Worm (Caenorhabditis elegans) whole organism, L4 larva: Measurements from ENCODE around the gene col-91.

Experiments
- D1046.2 ChIP-seq: fragments of 200-800 bp; sonication (Bioruptor generic); IDR thresholded peaks from 2 replicates; pipeline ENCODE4 v1.3.6; 2022; ENCODE audit warnings: missing genetic modification characterization, missing compliant biosample characterization
- F10B5.3 ChIP-seq: sonication (generic microtip); optimal IDR thresholded peaks from 2 replicates; lab custom pipeline; 2016; ENCODE audit warnings: mild to moderate bottlenecking, missing genetic modification characterization, missing compliant biosample characterization
- F26F4.8 ChIP-seq: fragments of 200-800 bp; sonication (Bioruptor generic); conservative IDR thresholded peaks from 2 replicates; pipeline ENCODE4 v1.3.6; 2022; ENCODE audit warnings: missing genetic modification characterization, missing compliant biosample characterization
- F49E8.2 ChIP-seq: sonication (generic microtip); optimal IDR thresholded peaks from 2 replicates; lab custom pipeline; 2016; ENCODE audit warnings: missing compliant biosample characterization, mild to moderate bottlenecking, missing genetic modification characterization, borderline replicate concordance
- T20F7.1 ChIP-seq: fragments of 200-800 bp; sonication (Bioruptor generic); optimal IDR thresholded peaks from 2 replicates; lab custom pipeline; 2018; ENCODE audit warnings: mild to moderate bottlenecking, missing genetic modification characterization, missing compliant biosample characterization
- Y105C5A.15 ChIP-seq: fragments of 200-800 bp; sonication (Bioruptor generic); IDR thresholded peaks from 2 replicates; pipeline ENCODE4 v1.3.6; 2022; ENCODE audit warnings: missing genetic modification characterization, missing compliant biosample characterization
- Y5F2A.4 ChIP-seq: fragments of 200-800 bp; sonication (Bioruptor generic); optimal IDR thresholded peaks from 2 replicates; lab custom pipeline; 2018; ENCODE audit warnings: mild to moderate bottlenecking, missing genetic modification characterization, missing compliant biosample characterization
- ZK546.5 ChIP-seq, 2 experiments: sonication (generic microtip); optimal IDR thresholded peaks; 2 replicates each; lab custom pipeline; 2017; ENCODE audit warnings: missing biosample characterization in 2 of 2, missing genetic modification characterization in 2 of 2
- arid-1 ChIP-seq: fragments of 200-800 bp; sonication (Bioruptor generic); conservative IDR thresholded peaks from 2 replicates; pipeline ENCODE4 v1.3.6; 2022; ENCODE audit warnings: missing genetic modification reagents, missing genetic modification characterization, missing compliant biosample characterization
- attf-4 ChIP-seq: sonication (generic microtip); optimal IDR thresholded peaks from 3 replicates; lab custom pipeline; 2017; ENCODE audit warnings: missing biosample characterization, missing genetic modification characterization
- ceh-44 ChIP-seq: fragments of 200-800 bp; sonication (Bioruptor generic); IDR thresholded peaks from 2 replicates; pipeline ENCODE4 v1.3.6; 2022; ENCODE audit warnings: missing genetic modification reagents, missing genetic modification characterization, missing compliant biosample characterization
- ces-1 ChIP-seq: fragments of 150-350 bp; sonication (generic microtip); optimal IDR thresholded peaks from 4 replicates; lab custom pipeline; 2014; ENCODE audit warnings: missing biosample characterization, missing genetic modification reagents, missing genetic modification characterization
- cey-2 ChIP-seq: sonication (generic microtip); optimal IDR thresholded peaks from 3 replicates; lab custom pipeline; 2017; ENCODE audit warnings: missing genetic modification characterization, mild to moderate bottlenecking, missing compliant biosample characterization, antibody characterized with exemption, borderline replicate concordance; ENCODE audit not compliant: insufficient read depth
- daf-16 ChIP-seq, 3 experiments: sonication (generic microtip); optimal IDR thresholded peaks; 2 replicates each; lab custom pipeline; 2016 to 2017; ENCODE audit warnings: missing genetic modification characterization in 3 of 3, missing genetic modification reagents in 3 of 3, mild to moderate bottlenecking in 2 of 3, missing compliant biosample characterization in 2 of 3, missing biosample characterization in 1 of 3, moderate library complexity in 1 of 3
- dmd-6 ChIP-seq: fragments of 200-800 bp; sonication (Bioruptor generic); IDR thresholded peaks from 2 replicates; pipeline ENCODE4 v1.3.6; 2022; ENCODE audit warnings: missing genetic modification reagents, missing genetic modification characterization, missing compliant biosample characterization
- dmd-8 ChIP-seq: fragments of 200-800 bp; sonication (Bioruptor generic); IDR thresholded peaks from 2 replicates; pipeline ENCODE4 v1.3.6; 2022; ENCODE audit warnings: missing genetic modification characterization, missing compliant biosample characterization
- dve-1 ChIP-seq: sonication (generic microtip); optimal IDR thresholded peaks from 2 replicates; lab custom pipeline; 2017; ENCODE audit warnings: antibody characterized with exemption, mild to moderate bottlenecking, missing genetic modification characterization, missing compliant biosample characterization; ENCODE audit not compliant: insufficient read depth
- fos-1 ChIP-seq: fragments of 150-350 bp; optimal IDR thresholded peaks from 2 replicates; lab custom pipeline; 2014; ENCODE audit warnings: missing biosample characterization, missing genetic modification characterization
- hlh-11 ChIP-seq: fragments of 200-800 bp; sonication (Bioruptor generic); optimal IDR thresholded peaks from 2 replicates; lab custom pipeline; 2018; ENCODE audit warnings: mild to moderate bottlenecking, missing genetic modification characterization, missing compliant biosample characterization
- hlh-30 ChIP-seq: sonication (generic microtip); optimal IDR thresholded peaks from 2 replicates; lab custom pipeline; 2017; ENCODE audit warnings: antibody characterized with exemption, mild to moderate bottlenecking, missing genetic modification characterization, missing compliant biosample characterization; ENCODE audit not compliant: insufficient read depth
- hmg-1.1 ChIP-seq: fragments of 200-800 bp; sonication (Bioruptor generic); IDR thresholded peaks from 2 replicates; pipeline ENCODE4 v1.3.6; 2022; ENCODE audit warnings: missing genetic modification reagents, missing genetic modification characterization, missing compliant biosample characterization
- lin-13 ChIP-seq: fragments of 150-350 bp; optimal IDR thresholded peaks from 2 replicates; lab custom pipeline; 2014; ENCODE audit warnings: missing biosample characterization, missing genetic modification reagents, missing genetic modification characterization
- mep-1 ChIP-seq: fragments of 150-350 bp; sonication (generic microtip); optimal IDR thresholded peaks from 3 replicates; lab custom pipeline; 2014; ENCODE audit warnings: missing biosample characterization, missing genetic modification characterization
- mxl-2 ChIP-seq: fragments of 200-800 bp; sonication (Bioruptor generic); conservative IDR thresholded peaks from 2 replicates; pipeline ENCODE4 v1.3.6; 2022; ENCODE audit warnings: missing genetic modification reagents, missing genetic modification characterization, missing compliant biosample characterization
- mxl-3 ChIP-seq: fragments of 200-800 bp; sonication (Bioruptor generic); optimal IDR thresholded peaks from 2 replicates; lab custom pipeline; 2018; ENCODE audit warnings: mild to moderate bottlenecking, missing genetic modification characterization, missing compliant biosample characterization
- nhr-10 ChIP-seq: fragments of 150-350 bp; optimal IDR thresholded peaks from 2 replicates; lab custom pipeline; 2014; ENCODE audit warnings: missing biosample characterization, missing genetic modification characterization
- nhr-28 ChIP-seq: fragments of 150-350 bp; optimal IDR thresholded peaks from 2 replicates; lab custom pipeline; 2014; ENCODE audit warnings: missing biosample characterization, missing genetic modification characterization
- nhr-42 ChIP-seq: fragments of 200-800 bp; sonication (Bioruptor generic); IDR thresholded peaks from 2 replicates; pipeline ENCODE4 v1.3.6; 2022; ENCODE audit warnings: missing genetic modification characterization, missing compliant biosample characterization
- nhr-76 ChIP-seq: fragments of 150-350 bp; optimal IDR thresholded peaks from 2 replicates; lab custom pipeline; 2014; ENCODE audit warnings: missing biosample characterization, missing genetic modification characterization
- nhr-77 ChIP-seq: fragments of 150-350 bp; optimal IDR thresholded peaks from 2 replicates; lab custom pipeline; 2014; ENCODE audit warnings: missing biosample characterization, missing genetic modification characterization
- pha-4 ChIP-seq, 2 experiments: fragments of 150-350 bp in 1 of 2; fragments of 200-800 bp in 1 of 2; sonication (Bioruptor generic) in 1 of 2; IDR thresholded peaks in 1 of 2; optimal IDR thresholded peaks in 1 of 2; 2 replicates each; pipeline versions ENCODE4 v1.3.6 to Lab custom; 2014 to 2022; ENCODE audit warnings: missing genetic modification characterization in 2 of 2, missing genetic modification reagents in 2 of 2, missing biosample characterization in 1 of 2, missing compliant biosample characterization in 1 of 2
- pqm-1 ChIP-seq: sonication (generic microtip); optimal IDR thresholded peaks from 2 replicates; lab custom pipeline; 2017; ENCODE audit warnings: missing biosample characterization, missing genetic modification characterization
- rbr-2 ChIP-seq: sonication (generic microtip); optimal IDR thresholded peaks from 2 replicates; lab custom pipeline; 2016; ENCODE audit warnings: missing genotype, missing genetic modification characterization, missing compliant biosample characterization
- saeg-2 ChIP-seq: fragments of 200-800 bp; sonication (Bioruptor generic); IDR thresholded peaks from 2 replicates; pipeline ENCODE4 v1.3.6; 2022; ENCODE audit warnings: missing genetic modification reagents, missing genetic modification characterization, missing compliant biosample characterization
- snpc-1.2 ChIP-seq: fragments of 200-800 bp; sonication (Bioruptor generic); IDR thresholded peaks from 2 replicates; pipeline ENCODE4 v1.3.6; 2022; ENCODE audit warnings: missing genetic modification reagents, missing genetic modification characterization, missing compliant biosample characterization
- spr-1 ChIP-seq: sonication (generic microtip); optimal IDR thresholded peaks from 2 replicates; lab custom pipeline; 2016; ENCODE audit warnings: mild to moderate bottlenecking, missing genetic modification characterization, missing compliant biosample characterization
- zag-1 ChIP-seq: fragments of 150-350 bp; optimal IDR thresholded peaks from 2 replicates; lab custom pipeline; 2014; ENCODE audit warnings: missing biosample characterization, missing genetic modification characterization
- zip-2 ChIP-seq: fragments of 150-350 bp; optimal IDR thresholded peaks from 2 replicates; lab custom pipeline; 2014; ENCODE audit warnings: missing biosample characterization, missing genetic modification characterization

The col-91 gene

DNA sequence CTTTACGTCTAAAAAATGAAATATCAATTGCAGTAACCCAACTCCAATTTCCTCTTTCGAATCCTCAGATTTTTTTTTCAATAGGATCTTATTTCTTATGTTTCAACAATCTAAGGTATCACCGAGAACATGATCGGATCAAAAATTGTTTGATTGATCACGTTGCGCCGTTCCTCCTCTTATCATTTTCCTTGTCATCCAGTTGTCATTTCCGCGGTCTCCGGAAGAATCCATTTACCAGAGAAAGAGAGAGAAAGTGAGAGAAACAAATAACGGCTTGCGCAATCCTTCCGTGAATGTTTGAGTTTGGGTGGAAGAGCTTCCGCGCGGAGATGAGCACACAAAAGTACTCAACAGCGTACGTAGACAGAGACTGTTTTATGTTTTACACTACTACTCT, 29.8 kb upstream of the col-91 start (continued):
- TF ChIP-seq dmd-6 (GFP tag; lab: Robert Waterston, UW) (peak; percentile 93), ces-1 (GFP tag; lab: Kevin White, UChicago) (no peak), mep-1 (tag; lab: Kevin White, UChicago) (no peak), dve-1 (tag; lab: Kevin White, UChicago) (peak; percentile 7), cey-2 (no peak), lin-13 (GFP tag; lab: Kevin White, UChicago) (no peak), nhr-10 (tag; lab: Kevin White, UChicago) (no peak), snpc-1.2 (GFP tag; lab: Robert Waterston, UW) (no peak), nhr-42 (GFP tag; lab: Robert Waterston, UW) (no peak), dmd-8 (GFP tag; lab: Robert Waterston, UW) (no peak), rbr-2 (tag; lab: Kevin White, UChicago) (no peak), arid-1 (GFP tag; lab: Robert Waterston, UW) (no peak), F26F4.8 (GFP tag; lab: Robert Waterston, UW) (no peak), saeg-2 (GFP tag; lab: Robert Waterston, UW) (no peak), zag-1 (tag; lab: Kevin White, UChicago) (no peak), zip-2 (tag; lab: Kevin White, UChicago) (no peak), Y105C5A.15 (no peak), hmg-1.1 (GFP tag; lab: Robert Waterston, UW) (no peak), attf-4 (tag; lab: Kevin White, UChicago) (no peak), mxl-3 (GFP tag; lab: Kevin White, UChicago) (peak; percentile 31), nhr-77 (no peak), fos-1 (no peak)

DNA sequence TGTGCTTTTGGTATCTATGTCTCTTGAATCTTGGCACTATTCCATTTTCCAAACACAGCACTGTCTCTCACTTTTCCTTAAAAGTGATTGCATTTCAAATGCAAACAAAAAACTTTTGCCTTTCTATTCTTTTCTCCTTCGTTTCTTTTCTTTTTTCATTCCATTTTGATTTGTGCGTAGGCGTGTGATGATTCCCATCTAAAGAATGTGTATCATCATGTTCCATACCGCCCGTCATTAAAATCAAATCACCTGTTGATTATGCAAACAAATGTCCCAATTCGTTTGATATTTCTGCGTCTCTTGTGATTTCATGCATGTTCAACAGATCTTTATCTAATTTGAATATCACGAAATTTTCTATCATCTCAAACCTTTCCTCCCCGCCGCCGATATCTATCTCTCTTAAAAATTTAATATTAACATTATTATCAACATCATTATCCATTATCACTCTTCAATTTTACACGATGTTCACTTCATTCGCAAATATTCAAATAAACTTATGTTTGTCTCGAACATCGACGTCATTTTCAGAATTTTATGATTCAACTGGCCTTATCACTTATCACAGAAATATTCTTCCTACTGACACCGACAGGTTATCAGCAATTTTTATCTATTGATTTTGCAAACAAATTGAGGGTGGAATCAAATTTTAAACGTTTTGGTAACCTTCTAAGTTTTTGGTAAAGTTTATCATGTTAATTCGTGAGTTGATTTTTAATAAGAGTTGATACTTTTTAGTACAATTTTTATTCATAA, 28.0 kb upstream of the col-91 start:
- TF ChIP-seq D1046.2: no peak
- TF ChIP-seq dve-1 (tag; lab: Kevin White, UChicago): peak; percentile 74
- peak; percentile 66 for TF ChIP-seq hlh-11 (tag; lab: Kevin White, UChicago)
- TF ChIP-seq ceh-44 (GFP tag; lab: Robert Waterston, UW): no peak
- TF ChIP-seq pha-4 (GFP tag; IDR thresholded peaks at IDR 0.05; lab: Robert Waterston, UW): no peak
- no peak for TF ChIP-seq pha-4 (tag; optimal IDR thresholded peaks at IDR 0.05; lab: Kevin White, UChicago)
- TF ChIP-seq Y5F2A.4 (GFP tag; lab: Kevin White, UChicago): no peak
- no peak for TF ChIP-seq daf-16 (GFP tag; optimal IDR thresholded peaks at IDR 0.05; lab: Kevin White, UChicago)
- peak; percentile 55 for TF ChIP-seq daf-16 (tag; optimal IDR thresholded peaks at IDR 0.05; lab: Kevin White, UChicago)
- peak; percentile 74 for TF ChIP-seq nhr-28 (tag; lab: Kevin White, UChicago)
- peak; percentile 99 for TF ChIP-seq pqm-1 (tag; lab: Kevin White, UChicago)
- TF ChIP-seq T20F7.1 (GFP tag; lab: Kevin White, UChicago): peak; percentile 41
- peak; percentile 78 for TF ChIP-seq dmd-6 (GFP tag; lab: Robert Waterston, UW)
- TF ChIP-seq nhr-76 (tag; lab: Kevin White, UChicago): no peak
- TF ChIP-seq F49E8.2 (tag; lab: Kevin White, UChicago): no peak
- peak; percentile 2 for TF ChIP-seq hlh-30 (tag; lab: Kevin White, UChicago)
- TF ChIP-seq, all 104 proteins: peak for 8

- TF ChIP-seq F10B5.3 (tag; lab: Kevin White, UChicago): no peak
- no peak for TF ChIP-seq spr-1 (tag; lab: Kevin White, UChicago)
- no peak for TF ChIP-seq ZK546.5 (tag; optimal IDR thresholded peaks at IDR 0.05; lab: Kevin White, UChicago)
- no peak for TF ChIP-seq mxl-2 (GFP tag; lab: Robert Waterston, UW)
- TF ChIP-seq, all 104 proteins: peak for 0
Observed at ce11 chrIII:8289181-8289580, 25.7 kb upstream of the col-91 start.
